Fruit fly (Drosophila melanogaster): ENCODE measurements around the gene ND-13B.

The ND-13B gene

DNA sequence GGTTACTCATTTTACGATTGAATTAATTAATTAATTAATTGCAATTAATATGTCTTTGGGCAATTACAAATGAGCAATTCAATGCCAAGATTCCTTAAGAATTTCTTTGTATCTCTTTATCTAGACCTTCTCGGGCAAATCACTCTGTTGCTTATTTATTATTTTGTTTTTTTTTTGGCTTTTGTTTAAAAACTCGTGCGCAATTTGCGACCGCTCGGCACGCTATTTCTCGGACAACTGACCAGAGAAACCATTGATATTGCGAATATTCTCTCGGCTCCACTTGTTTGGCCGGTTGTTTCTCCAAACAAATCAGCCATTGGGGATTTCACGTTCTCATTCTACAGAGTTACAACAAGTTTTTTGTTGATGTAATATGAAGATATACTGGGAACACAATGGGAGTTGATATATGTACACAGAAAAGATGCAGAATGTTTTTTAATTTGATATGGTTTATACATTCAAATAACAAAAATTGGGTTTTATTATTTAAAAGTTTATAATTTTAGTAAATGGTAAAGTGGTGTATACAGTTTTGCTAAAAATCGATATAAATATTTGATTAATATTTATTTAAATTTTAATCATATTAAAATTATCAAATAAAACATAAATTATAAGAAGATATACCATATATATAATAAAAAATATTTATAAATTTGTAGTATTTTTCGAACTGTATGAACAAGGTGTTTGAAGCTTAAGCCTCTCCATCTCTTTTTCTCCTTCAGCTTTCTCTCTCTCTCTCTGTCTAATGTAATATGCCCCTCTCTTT lies 2.9 kb upstream of the ND-13B start, which contains the start of gene NijA (continued):
- TF ChIP-seq Rfx (GFP tag; IDR thresholded peaks at IDR 0.05) (0 out of 2 replicates have a peak, but pooled peaks have one; percentile 22), CG12104 (GFP tag; optimal IDR thresholded peaks at IDR 0.05) (no peak), CG13894 (tag; optimal IDR thresholded peaks at IDR 0.05) (peak; percentile 19), HHEX (GFP tag; optimal IDR thresholded peaks at IDR 0.05) (no peak), BtbVII (GFP tag; optimal IDR thresholded peaks at IDR 0.05) (no peak), CG9932 (GFP tag; IDR thresholded peaks at IDR 0.05) (peak; percentile 39; the same call in 1 of the 2 replicates), CG15269 (tag; optimal IDR thresholded peaks at IDR 0.05) (no peak), CG2678 (tag; optimal IDR thresholded peaks at IDR 0.05) (peak; percentile 55), CG33213 (GFP tag; optimal IDR thresholded peaks at IDR 0.05) (no peak), mld (GFP tag; IDR thresholded peaks at IDR 0.05; ENCODE audit: partially characterized antibody) (no peak), gcm (GFP tag; optimal IDR thresholded peaks at IDR 0.05) (peak; percentile 25), yki (optimal IDR thresholded peaks at IDR 0.05) (no peak), CG3995 (GFP tag; optimal IDR thresholded peaks at IDR 0.05) (no peak), ewg (GFP tag; optimal IDR thresholded peaks at IDR 0.05) (no peak), Hr3 (GFP tag; optimal IDR thresholded peaks at IDR 0.05) (no peak), kay (GFP tag; optimal IDR thresholded peaks at IDR 0.05) (no peak), zf30C (GFP tag; optimal IDR thresholded peaks at IDR 0.05) (no peak), CG17568 (GFP tag; optimal IDR thresholded peaks at IDR 0.05) (no peak), CG5180 (GFP tag; optimal IDR thresholded peaks at IDR 0.05) (no peak), Ada2b (GFP tag; IDR thresholded peaks at IDR 0.05) (no peak), peb (GFP tag; IDR thresholded peaks at IDR 0.05) (no peak), Doc2 (GFP tag; IDR thresholded peaks at IDR 0.05) (no peak), Hand (GFP tag; optimal IDR thresholded peaks at IDR 0.05) (no peak), NK7.1 (GFP tag; optimal IDR thresholded peaks at IDR 0.05) (no peak), CG30403 (GFP tag; optimal IDR thresholded peaks at IDR 0.05) (peak; percentile 18), CG10366 (GFP tag; IDR thresholded peaks at IDR 0.05) (no peak), Drgx (GFP tag; IDR thresholded peaks at IDR 0.05) (peak; percentile 49), CG34422 (GFP tag; IDR thresholded peaks at IDR 0.05) (no peak), so (GFP tag; IDR thresholded peaks at IDR 0.05) (no peak), cato (GFP tag; optimal IDR thresholded peaks at IDR 0.05; ENCODE audit: borderline replicate concordance) (no peak), Gug (GFP tag; IDR thresholded peaks at IDR 0.05) (no peak), CG6654 (GFP tag; optimal IDR thresholded peaks at IDR 0.05) (no peak), Side (GFP tag; optimal IDR thresholded peaks at IDR 0.05) (no peak), z (GFP tag; IDR thresholded peaks at IDR 0.05) (no peak), Nf-YC (tag; optimal IDR thresholded peaks at IDR 0.05) (no peak), gsb-n (tag; optimal IDR thresholded peaks at IDR 0.05) (peak; percentile 66), fru (optimal IDR thresholded peaks at IDR 0.05) (no peak), CG8290 (GFP tag; optimal IDR thresholded peaks at IDR 0.05) (no peak), CG8290 (tag; optimal IDR thresholded peaks at IDR 0.05) (no peak), Lpt (GFP tag; optimal IDR thresholded peaks at IDR 0.05) (no peak), p53 (GFP tag; optimal IDR thresholded peaks at IDR 0.05) (no peak), CG7839 (tag; optimal IDR thresholded peaks at IDR 0.05) (peak; percentile 63), chinmo (GFP tag; IDR thresholded peaks at IDR 0.05; ENCODE audit: partially characterized antibody) (no peak; the same call in 3 of the 4 replicates), CG12219 (GFP tag; optimal IDR thresholded peaks at IDR 0.05) (no peak), pb (GFP tag; optimal IDR thresholded peaks at IDR 0.05) (no peak), pfk (GFP tag; optimal IDR thresholded peaks at IDR 0.05) (no peak), HmgZ (tag; optimal IDR thresholded peaks at IDR 0.05) (no peak), CG12155 (GFP tag; optimal IDR thresholded peaks at IDR 0.05) (no peak), Xbp1 (GFP tag; optimal IDR thresholded peaks at IDR 0.05) (no peak), CG6689 (GFP tag; IDR thresholded peaks at IDR 0.05) (no peak), knrl (GFP tag; IDR thresholded peaks at IDR 0.05; ENCODE audit: partially characterized antibody) (no peak)
